Fruit fly (Drosophila melanogaster) whole organism, pupa: ENCODE results near the gene CG43219.

ENCODE experiments used
- EcR ChIP-seq: fragments of 200-800 bp; sonication (Bioruptor generic); optimal IDR thresholded peaks from 3 replicates; lab custom pipeline; 2019; ENCODE audit warnings: missing biosample characterization, missing genetic modification characterization, mild to moderate bottlenecking, moderate library complexity, missing genetic modification reagents
- Pif1A ChIP-seq: fragments of 200-800 bp; sonication (Bioruptor generic); optimal IDR thresholded peaks from 3 replicates; lab custom pipeline; 2016; ENCODE audit warnings: missing biosample characterization, missing genetic modification characterization
- fd96Ca ChIP-seq: fragments of 200-800 bp; sonication (Bioruptor generic); IDR thresholded peaks from 3 replicates; pipeline ENCODE4 v1.3.6; 2022; ENCODE audit warnings: missing biosample characterization, missing genetic modification characterization
- rn ChIP-seq: fragments of 200-800 bp; sonication (Bioruptor generic); IDR thresholded peaks from 2 replicates; pipeline ENCODE4 v1.3.6; 2022; ENCODE audit warnings: missing biosample characterization, missing genetic modification characterization

dm6 chr3L:21206486-21206885 is 13.7 kb upstream of the CG43219 start:
- TF ChIP-seq EcR (GFP tag; lab: Kevin White, UChicago) (no peak), Pif1A (no peak), rn (GFP tag; lab: Robert Waterston, UW) (no peak), fd96Ca (GFP tag; lab: Robert Waterston, UW) (no peak)
